Worm (Caenorhabditis elegans) whole organism, midembryonic: ENCODE data around the gene clec-62.

ENCODE experiments used
- flt-1 ChIP-seq: fragments of 200-800 bp; sonication (Bioruptor generic); IDR thresholded peaks from 2 replicates; pipeline ENCODE4 v1.3.6; 2022; ENCODE audit warnings: missing genetic modification characterization, missing compliant biosample characterization
- klf-2 ChIP-seq: fragments of 200-800 bp; sonication (Bioruptor generic); conservative IDR thresholded peaks from 2 replicates; pipeline ENCODE4 v1.3.6; 2022; ENCODE audit warnings: missing genetic modification reagents, missing genetic modification characterization, missing compliant biosample characterization
- ztf-29 ChIP-seq: fragments of 200-800 bp; sonication (Bioruptor generic); IDR thresholded peaks from 2 replicates; pipeline ENCODE4 v1.3.6; 2022; ENCODE audit warnings: missing genetic modification reagents, missing genetic modification characterization, missing compliant biosample characterization

DNA sequence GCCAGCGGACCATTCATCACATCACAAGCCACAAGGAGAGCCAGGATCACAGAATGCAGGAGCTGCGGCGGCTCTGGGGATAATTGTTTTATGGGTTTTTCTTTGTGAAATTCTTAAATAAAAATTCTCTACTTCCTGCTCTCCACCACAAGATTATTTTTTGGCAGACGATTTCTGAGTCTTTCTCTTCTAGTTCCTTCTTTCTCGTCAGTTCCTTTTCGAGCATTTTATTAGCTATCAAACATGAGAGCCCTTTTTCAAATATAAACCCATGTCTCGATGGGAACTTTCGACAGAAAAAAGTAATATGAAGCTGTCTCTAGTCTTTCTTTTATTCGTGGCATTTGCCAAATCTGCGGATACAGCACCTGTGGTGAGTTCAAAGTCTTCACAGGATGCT lies 6.5 kb downstream of the clec-62 start, which contains the start of gene F35C5.3:
- no peak for TF ChIP-seq flt-1 (GFP tag; lab: Robert Waterston, UW)
- TF ChIP-seq ztf-29 (GFP tag; lab: Robert Waterston, UW) = no peak
- TF ChIP-seq klf-2 (GFP tag; lab: Robert Waterston, UW) = no peak
